Fruit fly (Drosophila melanogaster): Measurements from ENCODE around the gene Prosalpha4.

Gene Prosalpha4

dm6 chrX:16278783-16279182 lies 2.7 kb downstream of the Prosalpha4 start (continued):
- peak; percentile 88 for TF ChIP-seq CG6792 (GFP tag; optimal IDR thresholded peaks at IDR 0.05)
- TF ChIP-seq CG6808 (GFP tag; optimal IDR thresholded peaks at IDR 0.05) = peak; percentile 94
- TF ChIP-seq pdm3 (GFP tag; optimal IDR thresholded peaks at IDR 0.05) = peak; percentile 79
- peak; percentile 79 for TF ChIP-seq Smox (GFP tag; optimal IDR thresholded peaks at IDR 0.05)
- TF ChIP-seq Sox15 (GFP tag; optimal IDR thresholded peaks at IDR 0.05) = peak; percentile 69
- TF ChIP-seq CG7368 (GFP tag; optimal IDR thresholded peaks at IDR 0.05) = peak; percentile 75
- TF ChIP-seq CG6163 (GFP tag; IDR thresholded peaks at IDR 0.05) = peak; percentile 93
- peak; percentile 86 for TF ChIP-seq CG34406 (GFP tag; optimal IDR thresholded peaks at IDR 0.05)
- peak; percentile 94 for TF ChIP-seq CG15336 (GFP tag; IDR thresholded peaks at IDR 0.05)
- peak; percentile 63 for TF ChIP-seq CG4318 (GFP tag; optimal IDR thresholded peaks at IDR 0.05)
- peak; percentile 13 for TF ChIP-seq fd85E (GFP tag; optimal IDR thresholded peaks at IDR 0.05)
- TF ChIP-seq acj6 (GFP tag; optimal IDR thresholded peaks at IDR 0.05) = peak; percentile 80
- TF ChIP-seq Hr39 (GFP tag; optimal IDR thresholded peaks at IDR 0.05) = peak; percentile 80
- TF ChIP-seq dac (GFP tag; optimal IDR thresholded peaks at IDR 0.05) = peak; percentile 78
- TF ChIP-seq Ets21C (GFP tag; optimal IDR thresholded peaks at IDR 0.05) = peak; percentile 71

dm6 chrX:16279340-16279941 lies 3.4 kb downstream of the Prosalpha4 start:
- TF ChIP-seq CG15336 (GFP tag; IDR thresholded peaks at IDR 0.05) (peak; percentile 87), svp (GFP tag) (peak; percentile 98), dac (GFP tag; optimal IDR thresholded peaks at IDR 0.05) (peak; percentile 58), acj6 (GFP tag; optimal IDR thresholded peaks at IDR 0.05) (peak; percentile 89), Smox (GFP tag; optimal IDR thresholded peaks at IDR 0.05) (peak; percentile 84), fd85E (GFP tag; optimal IDR thresholded peaks at IDR 0.05) (peak; percentile 83), Sox15 (GFP tag; optimal IDR thresholded peaks at IDR 0.05) (peak; percentile 95), CG6276 (GFP tag; optimal IDR thresholded peaks at IDR 0.05) (peak; percentile 79), CG1621 (tag; optimal IDR thresholded peaks at IDR 0.05) (peak; percentile 86), CG7368 (GFP tag; optimal IDR thresholded peaks at IDR 0.05) (peak; percentile 94), fkh (GFP tag; optimal IDR thresholded peaks at IDR 0.05) (peak; percentile 61), ss (GFP tag; optimal IDR thresholded peaks at IDR 0.05) (peak; percentile 61 to 86), CG31627 (GFP tag; optimal IDR thresholded peaks at IDR 0.05) (peak; percentile 96), fd59A (GFP tag; optimal IDR thresholded peaks at IDR 0.05) (peak; percentile 81), vri (GFP tag; optimal IDR thresholded peaks at IDR 0.05) (peak; percentile 73), Eip93F (GFP tag; optimal IDR thresholded peaks at IDR 0.05) (peak; percentile 77), Eip78C (GFP tag) (peak; percentile 96), CG3919 (GFP tag; optimal IDR thresholded peaks at IDR 0.05) (peak; percentile 93), salr (GFP tag; optimal IDR thresholded peaks at IDR 0.05) (peak; percentile 65 to 79), CG3032 (tag; optimal IDR thresholded peaks at IDR 0.05) (peak; percentile 87), Eip75B (GFP tag; optimal IDR thresholded peaks at IDR 0.05) (peak; percentile 93), Sox14 (GFP tag; optimal IDR thresholded peaks at IDR 0.05) (peak; percentile 91), net (GFP tag; optimal IDR thresholded peaks at IDR 0.05) (peak; percentile 86), Ets21C (GFP tag; optimal IDR thresholded peaks at IDR 0.05) (peak; percentile 90), lz (GFP tag; optimal IDR thresholded peaks at IDR 0.05) (peak; percentile 95), Hr38 (GFP tag; optimal IDR thresholded peaks at IDR 0.05) (peak; percentile 5), Hr4 (GFP tag; optimal IDR thresholded peaks at IDR 0.05) (peak; percentile 91), esn (GFP tag; optimal IDR thresholded peaks at IDR 0.05) (peak; percentile 88), CG6792 (GFP tag; optimal IDR thresholded peaks at IDR 0.05) (peak; percentile 94), eg (GFP tag; IDR thresholded peaks at IDR 0.05) (peak; percentile 96), Blimp-1 (GFP tag; optimal IDR thresholded peaks at IDR 0.05) (peak; percentile 56), CG4318 (GFP tag; optimal IDR thresholded peaks at IDR 0.05) (peak; percentile 84), Ets96B (tag; optimal IDR thresholded peaks at IDR 0.05) (peak; percentile 83), spab (GFP tag; optimal IDR thresholded peaks at IDR 0.05) (peak; percentile 70), CG10631 (GFP tag; optimal IDR thresholded peaks at IDR 0.05) (peak; percentile 88), CG8119 (GFP tag; IDR thresholded peaks at IDR 0.05) (peak; percentile 75), Met (GFP tag; optimal IDR thresholded peaks at IDR 0.05) (peak; percentile 88), CG10669 (GFP tag; optimal IDR thresholded peaks at IDR 0.05) (peak; percentile 87), CG6163 (GFP tag; IDR thresholded peaks at IDR 0.05) (peak; percentile 96), CG8632 (GFP tag; optimal IDR thresholded peaks at IDR 0.05) (peak; percentile 88), CG8319 (GFP tag; optimal IDR thresholded peaks at IDR 0.05) (peak; percentile 90), Hr39 (GFP tag; optimal IDR thresholded peaks at IDR 0.05) (peak; percentile 95), OdsH (GFP tag; optimal IDR thresholded peaks at IDR 0.05) (peak; percentile 91), pdm3 (GFP tag; optimal IDR thresholded peaks at IDR 0.05) (peak; percentile 92), CG6854 (GFP tag; optimal IDR thresholded peaks at IDR 0.05) (peak; percentile 77)

Measured in whole organism, prepupa.